Worm (Caenorhabditis elegans): ENCODE measurements around the gene Y62E10A.6.

Gene Y62E10A.6

DNA sequence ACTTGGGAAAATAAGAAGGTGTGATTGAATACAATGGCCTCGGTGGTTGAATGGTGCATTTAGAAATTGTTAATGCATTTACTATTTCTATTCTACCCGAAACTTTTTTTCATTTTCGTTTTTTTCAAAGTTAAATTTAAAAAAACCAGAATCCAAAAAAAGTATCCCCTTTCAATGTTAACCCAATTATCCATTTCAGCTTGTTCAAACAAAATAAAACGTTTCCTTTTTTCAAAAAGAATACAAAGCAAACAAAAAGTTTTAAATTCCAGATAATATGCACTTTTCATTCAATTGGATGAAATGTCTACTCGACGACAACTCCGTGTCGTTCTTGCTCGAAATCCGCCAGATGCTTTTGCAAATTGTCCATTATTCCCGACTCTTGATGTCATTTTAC is 29.2 kb upstream of the Y62E10A.6 start, which contains the start of gene W02A2.5:
Gene W02A2.5, plus strand, starts transcription at position 301 of the 400 bp plus-strand sequence.
- TF ChIP-seq tbx-37 (GFP tag; conservative IDR thresholded peaks at IDR 0.05) = no peak

DNA sequence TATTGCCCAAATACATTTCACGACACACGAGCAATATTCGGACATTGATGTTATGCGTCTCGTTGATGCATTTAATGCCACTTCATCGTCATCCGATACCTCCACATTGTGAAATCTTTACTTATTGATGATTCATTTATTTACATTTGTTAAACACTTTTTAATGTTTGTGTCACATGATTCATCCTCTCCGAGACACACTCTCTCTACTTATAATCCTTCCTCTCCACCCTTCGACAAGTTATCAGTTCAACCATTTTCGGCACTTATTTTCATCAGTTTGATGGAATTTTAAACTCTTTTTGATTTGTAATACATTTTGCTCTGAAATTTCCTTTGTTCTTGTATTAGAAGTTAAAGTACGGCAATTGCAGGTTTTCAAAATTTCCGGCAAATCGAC is 25.7 kb upstream of the Y62E10A.6 start:
- no peak for TF ChIP-seq B0310.2 (tag; optimal IDR thresholded peaks at IDR 0.05)
- no peak for TF ChIP-seq tbx-37 (GFP tag; conservative IDR thresholded peaks at IDR 0.05)
- no peak for TF ChIP-seq tbx-11 (GFP tag; IDR thresholded peaks at IDR 0.05)
- TF ChIP-seq hnd-1 (tag; optimal IDR thresholded peaks at IDR 0.05) = no peak
- no peak for TF ChIP-seq pes-1 (GFP tag; IDR thresholded peaks at IDR 0.05)
- TF ChIP-seq hmg-4 (GFP tag; optimal IDR thresholded peaks at IDR 0.05) = no peak
- no peak for TF ChIP-seq hmbx-1 (tag; optimal IDR thresholded peaks at IDR 0.05)

DNA sequence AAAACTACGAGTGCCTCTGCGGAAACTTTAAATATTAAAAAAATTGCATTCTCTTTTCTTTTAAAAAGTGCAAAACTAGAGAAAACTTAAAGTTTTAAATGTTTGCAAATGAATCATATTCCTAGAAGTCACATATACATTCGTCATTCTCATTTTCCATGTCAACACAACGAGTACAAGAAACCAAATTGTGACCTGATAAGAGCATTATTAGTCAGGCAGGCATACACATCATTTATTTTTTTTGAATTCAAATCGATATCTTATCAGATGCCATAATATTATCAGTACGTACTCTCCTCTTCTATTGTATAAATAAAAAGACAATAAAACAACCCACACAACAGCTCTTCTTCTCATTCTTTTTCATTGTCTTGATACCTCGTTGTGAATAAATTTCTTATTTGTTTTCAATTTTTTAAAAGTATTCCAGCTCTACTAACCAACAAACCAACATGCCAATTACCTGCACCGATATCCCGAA is 24.5 kb upstream of the Y62E10A.6 start, which contains the start of gene W02A2.9:
Gene W02A2.9, plus strand, starts transcription at position 434 of the 484 bp plus-strand sequence.
- TF ChIP-seq aly-1 (tag; optimal IDR thresholded peaks at IDR 0.05) = no peak
- TF ChIP-seq ama-1 (optimal IDR thresholded peaks at IDR 0.05) = no peak
- no peak for TF ChIP-seq ceh-36 (tag; optimal IDR thresholded peaks at IDR 0.05)
- TF ChIP-seq hmg-4 (GFP tag; optimal IDR thresholded peaks at IDR 0.05) = no peak
- no peak for TF ChIP-seq F13C5.2 (tag; optimal IDR thresholded peaks at IDR 0.05)
- TF ChIP-seq ets-7 (tag; optimal IDR thresholded peaks at IDR 0.05) = no peak
- TF ChIP-seq flt-1 (GFP tag; IDR thresholded peaks at IDR 0.05) = no peak

DNA sequence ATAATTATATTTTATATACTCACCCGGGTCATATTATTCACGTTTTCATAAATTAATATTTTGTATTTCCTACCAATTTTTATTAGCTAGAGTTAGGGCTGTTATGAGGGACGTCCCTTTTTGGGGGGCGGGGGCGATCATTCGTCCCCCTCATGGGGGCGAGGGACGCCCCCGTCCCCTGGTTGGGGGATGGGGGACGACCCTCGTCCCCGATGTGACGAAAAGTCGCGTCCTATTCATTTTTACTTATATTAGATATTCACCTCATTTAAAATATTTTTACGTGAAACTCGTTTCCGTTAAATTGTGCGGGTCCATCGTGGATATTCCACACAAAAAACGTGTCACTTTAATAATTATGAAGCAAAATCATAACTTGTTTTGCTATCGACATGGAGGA is 23.2 kb upstream of the Y62E10A.6 start, which contains the start of gene W02A2.12:
Gene W02A2.12, minus strand, starts transcription at position 240 of the 400 bp plus-strand sequence.
- TF ChIP-seq ceh-36 (tag; optimal IDR thresholded peaks at IDR 0.05) (no peak), sea-1 (GFP tag; conservative IDR thresholded peaks at IDR 0.05) (no peak)

DNA sequence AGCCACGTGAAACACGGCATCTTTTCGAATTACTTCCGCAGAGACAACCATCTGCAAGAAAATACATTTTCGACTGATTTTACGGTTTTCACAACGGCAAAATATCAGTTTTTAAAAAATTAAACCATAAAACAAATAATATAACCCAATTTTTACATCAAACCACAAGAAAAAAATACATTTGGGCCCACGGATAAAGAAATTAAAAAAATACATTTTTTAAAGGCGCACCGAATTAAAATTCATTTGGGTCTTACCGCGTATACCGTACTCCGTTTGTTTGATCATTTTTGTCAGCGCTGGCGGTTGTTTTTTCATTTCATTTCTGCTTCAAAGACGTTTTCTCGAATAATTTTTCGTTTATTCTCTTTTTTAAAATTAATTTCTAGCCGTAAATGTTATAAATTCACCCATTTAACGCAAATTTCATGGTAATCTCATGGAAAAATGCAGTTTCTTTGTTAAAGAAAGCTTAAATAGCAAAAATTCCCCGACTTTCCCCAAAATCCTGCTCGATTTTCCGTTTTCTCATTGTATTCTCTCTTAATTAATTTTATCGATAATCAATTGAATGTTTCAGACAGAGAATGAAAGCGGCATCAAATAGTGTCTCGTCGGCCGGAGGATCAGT is 18.5 kb upstream of the Y62E10A.6 start, which contains the start of the genes rec-8 and mex-5:
Gene rec-8, minus strand, starts transcription at position 51 of the 631 bp plus-strand sequence.
Gene mex-5, plus strand, starts transcription at position 581 of the 631 bp plus-strand sequence.
- TF ChIP-seq scrt-1 (GFP tag; IDR thresholded peaks at IDR 0.05) (no peak), hmbx-1 (tag; optimal IDR thresholded peaks at IDR 0.05) (no peak), sea-1 (GFP tag; conservative IDR thresholded peaks at IDR 0.05) (no peak), flt-1 (GFP tag; IDR thresholded peaks at IDR 0.05) (no peak), hnd-1 (tag; optimal IDR thresholded peaks at IDR 0.05) (no peak)

DNA sequence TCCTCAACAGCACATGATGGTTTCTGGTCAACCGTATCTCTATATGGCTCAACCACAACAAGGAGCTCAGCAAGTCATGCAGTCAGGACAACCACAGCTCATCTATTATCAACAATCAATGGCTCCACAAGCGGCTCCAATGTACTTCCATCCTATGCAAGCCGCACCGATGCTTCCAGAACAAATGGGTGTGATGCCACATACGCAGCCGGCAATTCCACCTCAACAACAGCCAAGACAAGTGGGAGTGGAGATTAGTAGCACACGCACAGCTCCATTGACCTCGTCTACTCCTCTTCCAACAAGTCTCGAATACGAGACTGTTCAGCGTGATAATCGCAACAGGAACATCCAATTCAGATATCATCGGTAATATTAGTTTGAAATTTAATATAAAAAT is 17.8 kb upstream of the Y62E10A.6 start:
- TF ChIP-seq ama-1 (optimal IDR thresholded peaks at IDR 0.05) (no peak), hmg-4 (GFP tag; optimal IDR thresholded peaks at IDR 0.05) (no peak), B0310.2 (tag; optimal IDR thresholded peaks at IDR 0.05) (no peak), tbx-11 (GFP tag; IDR thresholded peaks at IDR 0.05) (no peak), flt-1 (GFP tag; IDR thresholded peaks at IDR 0.05) (no peak), aly-1 (tag; optimal IDR thresholded peaks at IDR 0.05) (no peak), sea-1 (GFP tag; conservative IDR thresholded peaks at IDR 0.05) (no peak), tbx-37 (GFP tag; conservative IDR thresholded peaks at IDR 0.05) (no peak)

DNA sequence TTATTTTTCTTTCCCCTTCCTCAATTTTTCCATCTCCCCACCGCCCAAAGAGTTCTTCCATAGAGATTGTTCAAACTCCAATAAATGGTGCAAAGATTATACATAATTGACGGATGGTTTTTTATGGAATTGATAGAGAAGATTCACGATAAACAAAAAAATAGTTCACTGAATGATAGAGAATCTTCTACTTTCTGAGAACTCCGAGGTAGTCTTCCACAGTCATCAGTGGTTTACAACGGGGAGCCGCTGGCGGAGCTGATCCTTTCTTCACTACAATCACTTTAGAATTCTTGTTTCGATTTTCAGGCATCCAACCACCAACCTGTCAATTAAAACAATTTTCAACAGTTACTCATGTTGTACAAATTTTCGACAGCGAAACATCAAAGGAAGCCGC is 15.8 kb upstream of the Y62E10A.6 start:
- TF ChIP-seq ets-7 (tag; optimal IDR thresholded peaks at IDR 0.05) (no peak), ceh-13 (GFP tag; optimal IDR thresholded peaks at IDR 0.05) (no peak), F13C5.2 (tag; optimal IDR thresholded peaks at IDR 0.05) (no peak), ama-1 (optimal IDR thresholded peaks at IDR 0.05) (no peak), scrt-1 (GFP tag; IDR thresholded peaks at IDR 0.05) (no peak), aly-1 (tag; optimal IDR thresholded peaks at IDR 0.05) (no peak), pes-1 (GFP tag; IDR thresholded peaks at IDR 0.05) (no peak), B0310.2 (tag; optimal IDR thresholded peaks at IDR 0.05) (no peak), ceh-36 (tag; optimal IDR thresholded peaks at IDR 0.05) (no peak), hmg-4 (GFP tag; optimal IDR thresholded peaks at IDR 0.05) (no peak), tbx-11 (GFP tag; IDR thresholded peaks at IDR 0.05) (no peak), tra-4 (tag; optimal IDR thresholded peaks at IDR 0.05) (no peak), hmbx-1 (tag; optimal IDR thresholded peaks at IDR 0.05) (no peak)

DNA sequence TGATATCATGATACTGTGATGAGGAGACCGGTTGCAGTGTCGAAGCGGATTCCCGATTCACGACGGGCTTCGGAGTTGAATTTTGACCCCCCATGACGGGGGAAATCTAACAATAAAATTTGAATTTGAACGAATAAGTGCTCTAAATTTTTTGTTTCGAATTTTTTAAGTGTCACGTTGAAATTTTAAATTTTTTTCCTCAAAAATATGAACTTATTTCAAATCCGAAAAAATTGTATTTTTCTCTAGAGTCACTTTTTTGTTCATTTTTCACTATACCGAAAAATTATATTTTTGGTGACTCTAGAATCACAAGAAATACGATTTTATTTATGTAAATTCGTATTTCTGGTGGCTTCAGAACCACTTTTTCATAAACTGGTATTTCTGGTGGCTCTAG is 13.3 kb upstream of the Y62E10A.6 start, which contains the start of gene W02A2.8:
Gene W02A2.8, minus strand, starts transcription at position 101 of the 400 bp plus-strand sequence.
- TF ChIP-seq hnd-1 (tag; optimal IDR thresholded peaks at IDR 0.05) (no peak), ets-7 (tag; optimal IDR thresholded peaks at IDR 0.05) (no peak)

DNA sequence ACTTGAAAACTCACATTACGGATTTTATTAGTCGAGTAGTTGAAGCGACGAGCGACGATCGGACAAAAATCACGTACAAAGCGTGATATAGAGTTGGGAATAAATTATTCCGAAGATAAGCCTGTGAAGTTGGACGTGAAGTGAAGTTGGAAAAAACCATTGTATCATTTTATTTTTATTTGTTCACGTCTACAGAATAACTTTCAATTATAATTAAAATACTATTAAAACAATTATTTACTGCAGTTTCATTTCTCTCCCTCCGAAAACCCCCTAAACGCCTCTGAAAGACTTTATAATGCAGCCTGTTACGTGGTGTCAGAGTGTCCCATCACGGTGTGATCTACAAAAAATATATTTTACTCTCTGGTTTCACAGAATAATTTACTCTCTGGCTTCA is 11.7 kb upstream of the Y62E10A.6 start, which contains the start of gene Y62E10A.3:
Gene Y62E10A.3, minus strand, starts transcription at position 101 of the 400 bp plus-strand sequence.
- TF ChIP-seq hmg-4 (GFP tag; optimal IDR thresholded peaks at IDR 0.05) (no peak), flt-1 (GFP tag; IDR thresholded peaks at IDR 0.05) (no peak), pes-1 (GFP tag; IDR thresholded peaks at IDR 0.05) (no peak)
